Worm (Caenorhabditis elegans) whole organism, L2 larva: ENCODE results near the gene clec-182.
A peak's percentile ranks its signal among the peaks of the same experiment; 100 is the strongest.

Source experiments
- C34F6.9 ChIP-seq: fragments of 150-350 bp; optimal IDR thresholded peaks from 2 replicates; lab custom pipeline; 2014; ENCODE audit warnings: missing biosample characterization, missing genetic modification characterization
- F13H6.1 ChIP-seq: sonication (generic microtip); optimal IDR thresholded peaks from 2 replicates; lab custom pipeline; 2016; ENCODE audit warnings: missing genetic modification characterization, missing compliant biosample characterization
- R02D3.7 ChIP-seq: fragments of 150-350 bp; optimal IDR thresholded peaks from 2 replicates; lab custom pipeline; 2014; ENCODE audit warnings: missing biosample characterization, missing genetic modification characterization
- Y55F3AM.14 ChIP-seq: fragments of 200-800 bp; sonication (Bioruptor generic); optimal IDR thresholded peaks from 2 replicates; lab custom pipeline; 2018; ENCODE audit warnings: mild to moderate bottlenecking, missing genetic modification characterization, missing compliant biosample characterization
- ZK546.5 ChIP-seq: sonication (generic microtip); optimal IDR thresholded peaks from 2 replicates; lab custom pipeline; 2017; ENCODE audit warnings: missing biosample characterization, missing genetic modification characterization
- alr-1 ChIP-seq: fragments of 150-350 bp; optimal IDR thresholded peaks from 2 replicates; lab custom pipeline; 2014; ENCODE audit warnings: missing biosample characterization, missing genetic modification characterization
- aly-2 ChIP-seq: fragments of 150-350 bp; optimal IDR thresholded peaks from 2 replicates; lab custom pipeline; 2014; ENCODE audit warnings: missing biosample characterization, missing genetic modification characterization
- ama-1 ChIP-seq: fragments of 150-350 bp; optimal IDR thresholded peaks from 2 replicates; lab custom pipeline; 2018; ENCODE audit warnings: inconsistent platforms
- blmp-1 ChIP-seq: sonication (generic microtip); optimal IDR thresholded peaks from 2 replicates; lab custom pipeline; 2017; ENCODE audit warnings: missing genetic modification characterization, mild to moderate bottlenecking, missing compliant biosample characterization, antibody characterized with exemption, moderate library complexity; ENCODE audit not compliant: insufficient read depth
- ceh-16 ChIP-seq: fragments of 150-350 bp; optimal IDR thresholded peaks from 2 replicates; lab custom pipeline; 2014; ENCODE audit warnings: missing biosample characterization, missing genetic modification characterization
- ceh-82 ChIP-seq: fragments of 150-350 bp; optimal IDR thresholded peaks from 2 replicates; lab custom pipeline; 2014; ENCODE audit warnings: missing biosample characterization, missing genetic modification characterization
- crh-2 ChIP-seq: sonication (generic microtip); optimal IDR thresholded peaks from 2 replicates; lab custom pipeline; 2017; ENCODE audit warnings: missing biosample characterization, missing genetic modification characterization
- dmd-4 ChIP-seq: sonication (generic microtip); optimal IDR thresholded peaks from 2 replicates; lab custom pipeline; 2017; ENCODE audit warnings: missing biosample characterization, missing genetic modification characterization
- egl-27 ChIP-seq: sonication (generic microtip); optimal IDR thresholded peaks from 3 replicates; lab custom pipeline; 2017; ENCODE audit warnings: missing biosample characterization, missing genetic modification reagents, missing genetic modification characterization
- elt-1 ChIP-seq: fragments of 150-350 bp; optimal IDR thresholded peaks from 2 replicates; lab custom pipeline; 2014; ENCODE audit warnings: missing biosample characterization, missing genetic modification characterization
- elt-3 ChIP-seq: sonication (generic microtip); optimal IDR thresholded peaks from 2 replicates; lab custom pipeline; 2017; ENCODE audit warnings: missing biosample characterization, missing genetic modification characterization
- fos-1 ChIP-seq: fragments of 150-350 bp; optimal IDR thresholded peaks from 2 replicates; lab custom pipeline; 2014; ENCODE audit warnings: missing biosample characterization, missing genetic modification characterization
- gmeb-1 ChIP-seq: fragments of 150-350 bp; optimal IDR thresholded peaks from 2 replicates; lab custom pipeline; 2014; ENCODE audit warnings: missing biosample characterization, missing genetic modification characterization
- lin-11 ChIP-seq: fragments of 150-350 bp; sonication (generic microtip); optimal IDR thresholded peaks from 2 replicates; lab custom pipeline; 2014; ENCODE audit warnings: missing biosample characterization, missing genetic modification characterization, inconsistent platforms, mixed read lengths
- lin-13 ChIP-seq: fragments of 150-350 bp; optimal IDR thresholded peaks from 2 replicates; lab custom pipeline; 2014; ENCODE audit warnings: missing biosample characterization, missing genetic modification reagents, missing genetic modification characterization
- lin-39 ChIP-seq: fragments of 150-350 bp; optimal IDR thresholded peaks from 2 replicates; lab custom pipeline; 2014; ENCODE audit warnings: missing biosample characterization, missing genetic modification reagents, missing genetic modification characterization
- lsy-2 ChIP-seq, 2 experiments: fragments of 150-350 bp in 1 of 2; sonication (generic microtip) in 1 of 2; optimal IDR thresholded peaks; 2 replicates each; lab custom pipeline; 2014 to 2017; ENCODE audit warnings: missing biosample characterization in 2 of 2, missing genetic modification characterization in 2 of 2
- mab-5 ChIP-seq: fragments of 150-350 bp; optimal IDR thresholded peaks from 2 replicates; lab custom pipeline; 2014; ENCODE audit warnings: missing biosample characterization, missing genetic modification characterization
- mbf-1 ChIP-seq: sonication (generic microtip); optimal IDR thresholded peaks from 2 replicates; lab custom pipeline; 2017; ENCODE audit warnings: missing biosample characterization, missing genetic modification characterization
- mdl-1 ChIP-seq, 2 experiments: fragments of 150-350 bp in 1 of 2; sonication (generic microtip) in 1 of 2; optimal IDR thresholded peaks; 2 replicates each; lab custom pipeline; 2017; ENCODE audit warnings: missing biosample characterization in 2 of 2, missing genetic modification characterization in 2 of 2
- nhr-10 ChIP-seq: sonication (generic microtip); optimal IDR thresholded peaks from 2 replicates; lab custom pipeline; 2017; ENCODE audit warnings: missing biosample characterization, missing genetic modification characterization
- nhr-11 ChIP-seq: fragments of 150-350 bp; optimal IDR thresholded peaks from 2 replicates; lab custom pipeline; 2014; ENCODE audit warnings: missing biosample characterization, missing genetic modification characterization
- nhr-12 ChIP-seq: fragments of 150-350 bp; optimal IDR thresholded peaks from 2 replicates; lab custom pipeline; 2014; ENCODE audit warnings: missing biosample characterization, missing genetic modification characterization
- nhr-129 ChIP-seq: fragments of 150-350 bp; optimal IDR thresholded peaks from 2 replicates; lab custom pipeline; 2014; ENCODE audit warnings: missing biosample characterization, missing genetic modification characterization
- nhr-21 ChIP-seq: fragments of 150-350 bp; optimal IDR thresholded peaks from 2 replicates; lab custom pipeline; 2014; ENCODE audit warnings: missing biosample characterization, missing genetic modification characterization
- nhr-23 ChIP-seq: fragments of 150-350 bp; optimal IDR thresholded peaks from 2 replicates; lab custom pipeline; 2014; ENCODE audit warnings: missing biosample characterization, missing genetic modification reagents, missing genetic modification characterization
- nhr-237 ChIP-seq: fragments of 150-350 bp; optimal IDR thresholded peaks from 2 replicates; lab custom pipeline; 2014; ENCODE audit warnings: missing biosample characterization, missing genetic modification characterization
- nhr-25 ChIP-seq: fragments of 150-350 bp; sonication (generic microtip); optimal IDR thresholded peaks from 3 replicates; lab custom pipeline; 2014; ENCODE audit warnings: missing biosample characterization, missing genetic modification characterization
- nhr-6 ChIP-seq: fragments of 150-350 bp; optimal IDR thresholded peaks from 2 replicates; lab custom pipeline; 2014; ENCODE audit warnings: missing biosample characterization, missing genetic modification characterization
- nhr-77 ChIP-seq: fragments of 150-350 bp; optimal IDR thresholded peaks from 2 replicates; lab custom pipeline; 2014; ENCODE audit warnings: missing biosample characterization, missing genetic modification characterization
- peb-1 ChIP-seq: fragments of 150-350 bp; optimal IDR thresholded peaks from 2 replicates; lab custom pipeline; 2014; ENCODE audit warnings: missing biosample characterization, missing genetic modification characterization
- sem-4 ChIP-seq: fragments of 150-350 bp; optimal IDR thresholded peaks from 2 replicates; lab custom pipeline; 2014; ENCODE audit warnings: missing biosample characterization, missing genetic modification reagents, missing genetic modification characterization
- skn-1 ChIP-seq: sonication (generic microtip); optimal IDR thresholded peaks from 2 replicates; lab custom pipeline; 2017; ENCODE audit warnings: missing biosample characterization, missing genetic modification characterization
- sma-3 ChIP-seq: sonication (generic microtip); optimal IDR thresholded peaks from 2 replicates; lab custom pipeline; 2016; ENCODE audit warnings: missing genetic modification reagents, missing genetic modification characterization, missing compliant biosample characterization
- sma-9 ChIP-seq, 2 experiments: fragments of 150-350 bp in 1 of 2; sonication (generic microtip) in 1 of 2; optimal IDR thresholded peaks; 2 replicates each; lab custom pipeline; 2014 to 2016; ENCODE audit warnings: missing genetic modification characterization in 2 of 2, mild to moderate bottlenecking in 1 of 2, missing biosample characterization in 1 of 2, missing compliant biosample characterization in 1 of 2, missing genetic modification reagents in 1 of 2, moderate library complexity in 1 of 2
- snpc-4 ChIP-seq: fragments of 150-350 bp; optimal IDR thresholded peaks from 2 replicates; lab custom pipeline; 2014; ENCODE audit warnings: missing biosample characterization, missing genetic modification characterization
- unc-39 ChIP-seq: fragments of 150-350 bp; optimal IDR thresholded peaks from 2 replicates; lab custom pipeline; 2014; ENCODE audit warnings: missing biosample characterization, missing genetic modification characterization
- unc-55 ChIP-seq: fragments of 150-350 bp; sonication (generic microtip); optimal IDR thresholded peaks from 3 replicates; lab custom pipeline; 2014; ENCODE audit warnings: missing biosample characterization, missing genetic modification reagents, missing genetic modification characterization
- unc-62 ChIP-seq: fragments of 150-350 bp; optimal IDR thresholded peaks from 2 replicates; lab custom pipeline; 2014; ENCODE audit warnings: missing biosample characterization, missing genetic modification reagents, missing genetic modification characterization
- zag-1 ChIP-seq: fragments of 150-350 bp; optimal IDR thresholded peaks from 2 replicates; lab custom pipeline; 2014; ENCODE audit warnings: missing biosample characterization, missing genetic modification characterization
- ztf-1 ChIP-seq: fragments of 200-800 bp; sonication (Bioruptor generic); conservative IDR thresholded peaks from 2 replicates; pipeline ENCODE4 v1.3.6; 2022; ENCODE audit warnings: missing genetic modification characterization, missing compliant biosample characterization
- ztf-11 ChIP-seq: sonication (generic microtip); optimal IDR thresholded peaks from 2 replicates; lab custom pipeline; 2017; ENCODE audit warnings: missing biosample characterization, missing genetic modification characterization
- ztf-4 ChIP-seq: fragments of 150-350 bp; optimal IDR thresholded peaks from 2 replicates; lab custom pipeline; 2014; ENCODE audit warnings: missing biosample characterization, missing genetic modification characterization

The clec-182 gene

ce11 chrIV:8824145-8824833 lies 26.1 kb upstream of the clec-182 start, which contains the start of the genes col-117 and col-3:
Gene col-117 (minus strand): TSS chrIV:8824195.
Gene col-3 (plus strand): TSS chrIV:8824783.
- TF ChIP-seq snpc-4 (tag; lab: Kevin White, UChicago), result no peak
- no peak for TF ChIP-seq skn-1 (tag; lab: Kevin White, UChicago)
- TF ChIP-seq lin-39, result no peak
- no peak for TF ChIP-seq unc-62 (GFP tag; lab: Kevin White, UChicago)
- peak; percentile 54 for TF ChIP-seq sma-3 (GFP tag; lab: Kevin White, UChicago)
- TF ChIP-seq nhr-6 (tag; lab: Kevin White, UChicago), result no peak
- TF ChIP-seq elt-3 (tag; lab: Kevin White, UChicago), result no peak
- TF ChIP-seq gmeb-1 (tag; lab: Kevin White, UChicago), result peak; percentile 13
- TF ChIP-seq fos-1 (tag; lab: Kevin White, UChicago), result peak; percentile 4
- no peak for TF ChIP-seq unc-39 (tag; lab: Kevin White, UChicago)
- TF ChIP-seq ama-1 (lab: Kevin White, UChicago), result no peak
- TF ChIP-seq alr-1 (tag; lab: Kevin White, UChicago), result no peak
- TF ChIP-seq mbf-1 (tag; lab: Kevin White, UChicago), result no peak
- peak; percentile 11 for TF ChIP-seq blmp-1 (tag; lab: Kevin White, UChicago)
- peak; percentile 78 for TF ChIP-seq nhr-25 (tag; lab: Kevin White, UChicago)
- TF ChIP-seq R02D3.7 (tag; lab: Kevin White, UChicago), result no peak
- TF ChIP-seq sma-9 (GFP tag; optimal IDR thresholded peaks at IDR 0.05; lab: Kevin White, UChicago), result peak; percentile 49
- no peak for TF ChIP-seq sma-9 (tag; optimal IDR thresholded peaks at IDR 0.05; lab: Kevin White, UChicago)
- TF ChIP-seq mab-5 (tag; lab: Kevin White, UChicago), result no peak
- TF ChIP-seq ztf-1, result no peak
- peak in 1 of 2 experiments; percentile 3 for TF ChIP-seq lsy-2 (tag; optimal IDR thresholded peaks at IDR 0.05; lab: Kevin White, UChicago)
- TF ChIP-seq mdl-1 (tag; optimal IDR thresholded peaks at IDR 0.05; lab: Kevin White, UChicago), result no peak
- no peak for TF ChIP-seq unc-55 (GFP tag; lab: Kevin White, UChicago)
- no peak for TF ChIP-seq dmd-4 (tag; lab: Kevin White, UChicago)
- no peak for TF ChIP-seq aly-2 (tag; lab: Kevin White, UChicago)
- peak; percentile 11 for TF ChIP-seq ceh-16 (tag; lab: Kevin White, UChicago)
- peak; percentile 39 for TF ChIP-seq sem-4
- no peak for TF ChIP-seq ceh-82 (tag; lab: Kevin White, UChicago)
- no peak for TF ChIP-seq nhr-12
- no peak for TF ChIP-seq elt-1 (tag; lab: Kevin White, UChicago)
- no peak for TF ChIP-seq ztf-11 (tag; lab: Kevin White, UChicago)
- TF ChIP-seq nhr-237 (tag; lab: Kevin White, UChicago), result no peak
- TF ChIP-seq lin-11 (tag; lab: Kevin White, UChicago), result no peak
- no peak for TF ChIP-seq nhr-11
- TF ChIP-seq egl-27, result peak; percentile 56
- TF ChIP-seq lin-13 (GFP tag; lab: Kevin White, UChicago), result no peak
- TF ChIP-seq nhr-21, result no peak
- TF ChIP-seq ZK546.5 (tag; lab: Kevin White, UChicago), result no peak
- no peak for TF ChIP-seq nhr-10 (tag; lab: Kevin White, UChicago)
- no peak for TF ChIP-seq nhr-77 (tag; lab: Kevin White, UChicago)
- no peak for TF ChIP-seq nhr-23 (tag; lab: Kevin White, UChicago)
- no peak for TF ChIP-seq F13H6.1 (tag; lab: Kevin White, UChicago)
- TF ChIP-seq nhr-129 (tag; lab: Kevin White, UChicago), result peak; percentile 2
- TF ChIP-seq crh-2, result peak; percentile 13
- no peak for TF ChIP-seq zag-1 (tag; lab: Kevin White, UChicago)
- no peak for TF ChIP-seq ztf-4 (tag; lab: Kevin White, UChicago)
- peak; percentile 12 for TF ChIP-seq C34F6.9 (tag; lab: Kevin White, UChicago)
- no peak for TF ChIP-seq Y55F3AM.14 (GFP tag; lab: Kevin White, UChicago)
- no peak for TF ChIP-seq peb-1 (tag; lab: Kevin White, UChicago)
